Fruit fly (Drosophila melanogaster): ENCODE results near the gene CG14852.

Gene CG14852

DNA sequence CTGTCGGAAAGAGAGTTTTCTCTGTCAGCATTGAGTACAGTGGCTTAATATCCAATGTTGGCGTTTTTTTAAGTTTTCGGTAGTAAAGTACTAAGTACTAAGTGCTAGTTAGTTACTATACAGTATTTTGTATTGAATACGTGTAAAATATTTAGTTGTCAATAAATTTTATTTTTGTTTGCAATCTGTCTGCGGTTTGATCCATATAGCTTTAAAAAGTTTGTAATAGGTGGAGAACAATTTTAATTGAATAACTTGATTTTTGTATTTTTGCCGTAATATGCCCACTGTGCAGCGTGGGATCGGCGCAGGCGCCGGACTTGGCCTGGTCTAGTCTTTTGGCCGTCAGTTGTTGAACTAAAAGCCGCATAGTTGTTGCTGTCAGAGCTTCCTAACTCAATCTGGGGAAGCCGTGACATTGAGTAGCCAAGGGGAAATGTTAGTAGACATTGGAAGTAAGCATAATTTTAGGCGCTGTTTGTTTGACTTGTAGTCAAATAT, 7.3 kb upstream of the CG14852 start (continued):
- TF ChIP-seq HLH4C (GFP tag; IDR thresholded peaks at IDR 0.05; ENCODE audit: partially characterized antibody) (peak; percentile 42; the same call in 1 of the 3 replicates), Dll (GFP tag; IDR thresholded peaks at IDR 0.05; ENCODE audit: partially characterized antibody) (no peak), ash1 (GFP tag; optimal IDR thresholded peaks at IDR 0.05) (peak; percentile 52), CG4328 (GFP tag; optimal IDR thresholded peaks at IDR 0.05) (peak; percentile 90), gro (GFP tag; optimal IDR thresholded peaks at IDR 0.05) (peak; percentile 91), NfI (GFP tag; optimal IDR thresholded peaks at IDR 0.05) (peak; percentile 94), abd-A (tag; optimal IDR thresholded peaks at IDR 0.05) (peak; percentile 80), CG6175 (GFP tag; IDR thresholded peaks at IDR 0.05) (peak; percentile 39; the same call in 1 of the 3 replicates), sens (GFP tag) (peak; percentile 98), CG7786 (GFP tag; optimal IDR thresholded peaks at IDR 0.05) (peak; percentile 90), pho (GFP tag; optimal IDR thresholded peaks at IDR 0.05) (peak; percentile 93), ranshi (GFP tag; IDR thresholded peaks at IDR 0.05) (peak; percentile 82), Opbp (GFP tag; IDR thresholded peaks at IDR 0.05; ENCODE audit: partially characterized antibody) (no peak), CG2120 (GFP tag; optimal IDR thresholded peaks at IDR 0.05) (peak; percentile 96), ac (GFP tag; optimal IDR thresholded peaks at IDR 0.05) (peak; percentile 14), CG2712 (tag; optimal IDR thresholded peaks at IDR 0.05) (peak; percentile 92), Doc3 (GFP tag; IDR thresholded peaks at IDR 0.05; ENCODE audit: partially characterized antibody) (no peak), dpn (GFP tag; optimal IDR thresholded peaks at IDR 0.05) (peak; percentile 89 to 93)

DNA sequence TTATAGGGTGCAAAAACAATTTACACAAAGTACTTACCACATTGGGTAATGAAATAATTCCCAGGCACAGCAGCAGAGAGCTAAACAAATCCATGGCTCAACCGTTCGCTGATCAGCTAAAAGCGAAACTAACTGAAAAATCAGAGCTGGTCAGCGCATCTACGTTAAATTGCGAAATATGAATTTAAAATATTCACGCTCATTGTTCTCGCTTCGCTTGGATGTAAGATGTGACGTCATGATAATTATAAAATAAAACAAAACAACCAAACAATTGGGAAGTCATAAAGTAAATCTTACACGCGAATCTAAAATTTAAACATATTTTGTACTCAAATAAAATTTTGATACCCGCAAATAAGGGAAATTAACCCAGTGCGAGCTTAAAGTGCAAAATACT, 5.8 kb upstream of the CG14852 start, which contains the start of gene CG14854:
Gene CG14854, minus strand, starts transcription at position 101 of the 400 bp plus-strand sequence.
- TF ChIP-seq onecut (GFP tag; IDR thresholded peaks at IDR 0.05) (no peak), zf30C (GFP tag; optimal IDR thresholded peaks at IDR 0.05) (no peak), dpn (GFP tag; optimal IDR thresholded peaks at IDR 0.05) (no peak), CG4820 (GFP tag; optimal IDR thresholded peaks at IDR 0.05) (no peak), twi (tag; optimal IDR thresholded peaks at IDR 0.05) (no peak), sd (tag; optimal IDR thresholded peaks at IDR 0.05) (no peak), Sox100B (GFP tag; optimal IDR thresholded peaks at IDR 0.05) (no peak), CG17359 (tag; optimal IDR thresholded peaks at IDR 0.05) (no peak), emc (GFP tag; optimal IDR thresholded peaks at IDR 0.05) (no peak), Fer3 (tag; optimal IDR thresholded peaks at IDR 0.05) (no peak), sob (GFP tag; IDR thresholded peaks at IDR 0.05) (no peak)

DNA sequence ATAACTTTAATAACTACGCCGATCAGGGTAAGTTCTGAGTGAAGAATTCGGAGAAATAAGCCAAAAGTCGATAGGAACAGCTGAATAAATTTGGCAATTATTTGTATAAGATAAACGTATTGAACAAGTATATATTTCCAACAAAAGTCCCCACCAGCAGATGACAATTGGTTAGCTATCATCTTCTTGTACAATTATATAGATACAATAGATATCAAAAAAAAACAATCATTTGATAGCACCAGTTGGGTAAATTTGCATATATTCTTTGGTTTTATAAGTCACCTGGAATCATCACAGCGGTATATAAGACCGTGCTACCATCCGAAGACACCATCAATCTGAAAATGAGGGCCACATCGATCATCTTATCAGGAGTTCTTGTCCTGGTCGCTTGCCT, 5.1 kb upstream of the CG14852 start, which contains the start of gene Jig:
Gene Jig, plus strand, starts transcription at position 301 of the 400 bp plus-strand sequence.
- TF ChIP-seq CG1832 (GFP tag; optimal IDR thresholded peaks at IDR 0.05) (no peak), Hr78 (GFP tag; optimal IDR thresholded peaks at IDR 0.05) (no peak), wek (GFP tag; optimal IDR thresholded peaks at IDR 0.05) (no peak), Hr39 (optimal IDR thresholded peaks at IDR 0.05) (no peak), CG3407 (GFP tag; optimal IDR thresholded peaks at IDR 0.05) (no peak), CG6854 (GFP tag; optimal IDR thresholded peaks at IDR 0.05) (no peak), CG4282 (GFP tag; optimal IDR thresholded peaks at IDR 0.05) (no peak), CG9797 (GFP tag; optimal IDR thresholded peaks at IDR 0.05) (no peak), CG12299 (tag; optimal IDR thresholded peaks at IDR 0.05) (no peak), CG13424 (tag; optimal IDR thresholded peaks at IDR 0.05) (no peak), Tbp (GFP tag; optimal IDR thresholded peaks at IDR 0.05) (no peak), CG2199 (GFP tag; IDR thresholded peaks at IDR 0.05) (no peak), CG13624 (GFP tag; optimal IDR thresholded peaks at IDR 0.05) (no peak), CG11504 (tag; optimal IDR thresholded peaks at IDR 0.05) (no peak), CG10209 (GFP tag; optimal IDR thresholded peaks at IDR 0.05) (no peak), CkIIα-i1 (GFP tag; IDR thresholded peaks at IDR 0.05) (no peak), zf30C (GFP tag; optimal IDR thresholded peaks at IDR 0.05) (no peak)

All from whole organism, embryonic.